Worm (Caenorhabditis elegans): ENCODE measurements around the gene fahd-1.

Gene fahd-1

DNA sequence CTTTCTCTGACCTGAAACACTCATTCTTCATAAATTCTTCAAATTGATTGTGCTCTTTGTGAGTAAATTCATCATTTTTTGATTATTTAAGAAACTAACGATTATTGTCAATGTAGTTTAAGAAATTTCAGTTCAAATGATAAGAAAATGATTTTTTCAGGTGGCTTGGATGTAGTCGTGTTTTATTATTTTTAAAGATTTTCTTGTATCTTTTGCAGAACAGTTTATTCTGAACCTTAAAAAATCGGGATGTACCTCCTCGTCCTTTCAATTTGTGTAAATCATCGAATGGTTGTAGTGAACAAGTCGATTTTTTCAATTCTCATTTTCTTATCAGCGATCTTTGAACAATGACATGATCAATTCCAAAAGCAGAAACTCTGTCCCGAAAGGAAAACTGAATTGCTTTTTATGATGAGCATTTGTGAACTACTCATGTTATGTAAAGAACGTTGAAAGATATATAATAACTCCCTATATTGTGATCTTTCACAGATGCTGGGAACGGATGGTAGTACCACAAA lies 26.8 kb upstream of the fahd-1 start, which contains the start of gene slc-17.3:
Gene slc-17.3, minus strand, starts transcription at position 51 of the 524 bp plus-strand sequence.
- TF ChIP-seq ceh-39 (tag; optimal IDR thresholded peaks at IDR 0.05) (no peak), lsy-2 (tag; optimal IDR thresholded peaks at IDR 0.05) (no peak), tbx-8 (GFP tag; optimal IDR thresholded peaks at IDR 0.05) (no peak), ceh-43 (GFP tag; optimal IDR thresholded peaks at IDR 0.05) (no peak), mep-1 (tag; optimal IDR thresholded peaks at IDR 0.05) (no peak), sptf-1 (tag; optimal IDR thresholded peaks at IDR 0.05) (no peak), nhr-76 (tag; optimal IDR thresholded peaks at IDR 0.05) (no peak), drap-1 (GFP tag; optimal IDR thresholded peaks at IDR 0.05) (no peak), flh-1 (GFP tag; optimal IDR thresholded peaks at IDR 0.05) (no peak), M03D4.4 (tag; optimal IDR thresholded peaks at IDR 0.05) (no peak), ceh-83 (GFP tag; optimal IDR thresholded peaks at IDR 0.05) (no peak), elt-1 (tag; optimal IDR thresholded peaks at IDR 0.05; ENCODE audit: borderline replicate concordance, insufficient read depth) (no peak)

DNA sequence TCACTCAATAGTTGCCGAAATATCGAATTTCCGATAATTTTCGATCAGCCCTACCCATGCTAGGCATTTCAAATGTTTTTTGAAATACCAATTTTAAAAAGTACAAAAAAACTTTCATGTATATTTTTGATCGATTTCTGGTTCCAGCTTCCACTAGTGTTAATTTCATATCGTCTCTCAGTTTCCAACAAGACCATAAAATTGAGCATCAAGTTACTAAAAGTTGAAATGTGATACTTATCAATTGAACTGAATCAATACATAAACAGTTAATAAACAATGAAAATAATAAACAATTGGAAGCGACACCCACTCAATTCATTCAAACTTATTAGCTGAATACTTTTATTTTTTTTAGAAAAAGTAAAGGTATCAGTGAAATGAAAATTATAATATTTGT lies 25.9 kb upstream of the fahd-1 start, which contains the start of gene cup-4:
Gene cup-4, plus strand, starts transcription at position 301 of the 400 bp plus-strand sequence.
- no peak for TF ChIP-seq unc-39 (tag; optimal IDR thresholded peaks at IDR 0.05)
- no peak for TF ChIP-seq hlh-1 (tag; optimal IDR thresholded peaks at IDR 0.05)
- TF ChIP-seq mls-2 (tag; optimal IDR thresholded peaks at IDR 0.05): no peak
- TF ChIP-seq snpc-4 (tag; optimal IDR thresholded peaks at IDR 0.05): no peak
- no peak for TF ChIP-seq ceh-43 (GFP tag; optimal IDR thresholded peaks at IDR 0.05)
- no peak for TF ChIP-seq M03D4.4 (tag; optimal IDR thresholded peaks at IDR 0.05)
- no peak for TF ChIP-seq elt-3 (tag; optimal IDR thresholded peaks at IDR 0.05)
- TF ChIP-seq nhr-76 (tag; optimal IDR thresholded peaks at IDR 0.05): no peak
- TF ChIP-seq sem-2 (GFP tag; optimal IDR thresholded peaks at IDR 0.05): no peak
- no peak for TF ChIP-seq unc-120 (tag; optimal IDR thresholded peaks at IDR 0.05; ENCODE audit: poor library complexity, severe bottlenecking)
- no peak for TF ChIP-seq mep-1 (tag; optimal IDR thresholded peaks at IDR 0.05)
- TF ChIP-seq mab-5 (tag; optimal IDR thresholded peaks at IDR 0.05): no peak
- TF ChIP-seq lin-13 (tag; optimal IDR thresholded peaks at IDR 0.05): no peak
- no peak for TF ChIP-seq unc-62 (GFP tag; optimal IDR thresholded peaks at IDR 0.05)
- no peak for TF ChIP-seq cnd-1 (tag; optimal IDR thresholded peaks at IDR 0.05)
- no peak for TF ChIP-seq ces-1 (GFP tag; optimal IDR thresholded peaks at IDR 0.05)
- no peak for TF ChIP-seq lin-32 (GFP tag; optimal IDR thresholded peaks at IDR 0.05)
- TF ChIP-seq zip-8 (tag; optimal IDR thresholded peaks at IDR 0.05): no peak
- no peak for TF ChIP-seq elt-1 (tag; optimal IDR thresholded peaks at IDR 0.05; ENCODE audit: borderline replicate concordance, insufficient read depth)
- TF ChIP-seq nhr-237 (tag; optimal IDR thresholded peaks at IDR 0.05): no peak

DNA sequence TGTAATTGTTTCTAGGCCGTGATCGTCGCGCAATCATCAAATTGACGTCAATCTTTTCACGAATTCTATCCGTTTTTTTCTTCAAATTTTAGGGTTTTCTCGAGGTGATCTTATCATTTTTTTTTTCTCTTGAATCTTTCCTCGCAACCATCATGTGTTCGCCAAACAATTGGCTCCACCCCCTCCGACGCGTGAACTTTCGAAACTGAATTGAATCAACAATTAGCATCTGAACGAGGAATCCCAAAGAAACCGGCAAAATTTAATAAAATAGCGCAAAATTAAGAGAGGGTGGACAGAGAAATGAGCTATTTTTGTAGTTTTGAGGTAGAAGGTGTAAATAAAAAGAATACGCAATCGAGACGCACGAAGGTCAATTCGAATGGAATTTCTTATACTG lies 19.3 kb upstream of the fahd-1 start:
- TF ChIP-seq lin-32 (GFP tag; optimal IDR thresholded peaks at IDR 0.05) (no peak), hlh-1 (tag; optimal IDR thresholded peaks at IDR 0.05) (no peak), ztf-11 (tag; optimal IDR thresholded peaks at IDR 0.05) (no peak)

DNA sequence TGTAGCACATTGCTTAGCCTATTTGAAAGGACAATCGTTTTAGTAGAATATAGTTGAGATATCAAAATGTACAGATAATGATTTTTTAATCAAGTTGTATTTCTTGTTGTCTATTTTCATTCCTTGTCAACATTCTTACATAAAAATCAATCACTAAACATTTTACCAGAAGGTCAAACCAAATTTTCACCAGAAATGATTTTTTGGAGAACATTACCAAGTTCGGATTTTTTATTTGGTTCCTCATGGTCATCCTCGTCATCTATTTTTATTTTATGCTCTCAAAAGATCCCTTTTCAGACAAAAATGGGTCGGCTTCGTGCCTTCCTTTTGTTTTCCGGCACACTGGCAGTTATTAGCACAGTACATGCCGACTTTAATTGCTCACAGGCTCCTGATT lies 18.6 kb upstream of the fahd-1 start, which contains the start of gene tyr-1:
Gene tyr-1, plus strand, starts transcription at position 301 of the 400 bp plus-strand sequence.
- TF ChIP-seq unc-39 (tag; optimal IDR thresholded peaks at IDR 0.05) (no peak), bed-3 (GFP tag; optimal IDR thresholded peaks at IDR 0.05) (no peak), elt-3 (tag; optimal IDR thresholded peaks at IDR 0.05) (no peak), lsy-2 (tag; optimal IDR thresholded peaks at IDR 0.05) (no peak), unc-120 (tag; optimal IDR thresholded peaks at IDR 0.05; ENCODE audit: poor library complexity, severe bottlenecking) (no peak), M03D4.4 (tag; optimal IDR thresholded peaks at IDR 0.05) (no peak), ceh-39 (tag; optimal IDR thresholded peaks at IDR 0.05) (no peak), ham-2 (GFP tag; optimal IDR thresholded peaks at IDR 0.05) (no peak), hlh-1 (tag; optimal IDR thresholded peaks at IDR 0.05) (no peak), ceh-83 (GFP tag; optimal IDR thresholded peaks at IDR 0.05) (no peak), sem-2 (GFP tag; optimal IDR thresholded peaks at IDR 0.05) (no peak), snpc-4 (tag; optimal IDR thresholded peaks at IDR 0.05) (no peak), nhr-2 (tag; optimal IDR thresholded peaks at IDR 0.05) (no peak), mep-1 (tag; optimal IDR thresholded peaks at IDR 0.05) (no peak), blmp-1 (tag; optimal IDR thresholded peaks at IDR 0.05) (no peak)

DNA sequence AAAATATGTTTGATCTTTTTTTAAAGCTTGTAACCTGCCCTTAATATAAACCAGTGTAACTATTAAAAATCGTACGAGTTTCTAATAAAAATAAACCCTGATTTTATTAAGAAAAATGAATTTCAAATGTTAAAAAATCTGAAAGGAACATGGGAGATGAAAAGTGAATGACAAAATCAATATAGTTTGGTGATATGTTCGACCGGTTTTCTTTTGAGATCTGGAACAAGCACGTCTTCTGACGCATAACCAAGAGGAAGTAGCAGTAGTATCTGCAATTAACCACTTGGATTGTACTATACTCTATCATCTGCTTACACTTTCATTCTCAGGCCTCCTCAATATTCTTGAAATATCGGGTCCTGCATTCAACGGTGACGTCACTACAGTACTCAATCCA lies 15.0 kb upstream of the fahd-1 start:
- no peak for TF ChIP-seq drap-1 (GFP tag; optimal IDR thresholded peaks at IDR 0.05)
- TF ChIP-seq lsy-2 (tag; optimal IDR thresholded peaks at IDR 0.05): no peak
- TF ChIP-seq pha-4 (tag; optimal IDR thresholded peaks at IDR 0.05): no peak
- TF ChIP-seq nhr-2 (tag; optimal IDR thresholded peaks at IDR 0.05): no peak
- TF ChIP-seq sptf-1 (tag; optimal IDR thresholded peaks at IDR 0.05): no peak
- TF ChIP-seq blmp-1 (tag; optimal IDR thresholded peaks at IDR 0.05): no peak
- no peak for TF ChIP-seq elt-1 (tag; optimal IDR thresholded peaks at IDR 0.05; ENCODE audit: borderline replicate concordance, insufficient read depth)
- TF ChIP-seq mls-2 (tag; optimal IDR thresholded peaks at IDR 0.05): no peak
- no peak for TF ChIP-seq ceh-83 (GFP tag; optimal IDR thresholded peaks at IDR 0.05)
- TF ChIP-seq unc-39 (tag; optimal IDR thresholded peaks at IDR 0.05): no peak
- TF ChIP-seq zip-8 (tag; optimal IDR thresholded peaks at IDR 0.05): no peak
- TF ChIP-seq snpc-4 (tag; optimal IDR thresholded peaks at IDR 0.05): no peak
- TF ChIP-seq ham-2 (GFP tag; optimal IDR thresholded peaks at IDR 0.05): no peak
